Worm (Caenorhabditis elegans) whole organism, L1 larva: ENCODE data around the gene F57G12.2.

Experiments used
- ama-1 ChIP-seq: fragments of 150-350 bp; optimal IDR thresholded peaks from 2 replicates; lab custom pipeline; 2014
- ceh-90 ChIP-seq: sonication (generic microtip); optimal IDR thresholded peaks from 2 replicates; lab custom pipeline; 2016; ENCODE audit warnings: missing genetic modification characterization, missing compliant biosample characterization
- ces-1 ChIP-seq: fragments of 150-350 bp; optimal IDR thresholded peaks from 2 replicates; lab custom pipeline; 2014; ENCODE audit warnings: missing biosample characterization, missing genetic modification reagents, missing genetic modification characterization
- efl-1 ChIP-seq, 4 experiments: fragments of 150-350 bp; optimal IDR thresholded peaks in 3 of 4; peaks in 1 of 4; 1 replicate in 1 of 4; 2 replicates in 3 of 4; lab custom pipeline; 2014; ENCODE audit warnings: missing biosample characterization in 2 of 4, missing genetic modification characterization in 2 of 4, missing genetic modification reagents in 2 of 4
- mep-1 ChIP-seq: fragments of 150-350 bp; optimal IDR thresholded peaks from 2 replicates; lab custom pipeline; 2014; ENCODE audit warnings: missing biosample characterization, missing genetic modification characterization
- unc-62 ChIP-seq: fragments of 150-350 bp; optimal IDR thresholded peaks from 2 replicates; lab custom pipeline; 2014; ENCODE audit warnings: missing biosample characterization, missing genetic modification reagents, missing genetic modification characterization
- zip-4 ChIP-seq: fragments of 200-800 bp; sonication (Bioruptor generic); optimal IDR thresholded peaks from 2 replicates; lab custom pipeline; 2018; ENCODE audit warnings: mild to moderate bottlenecking, missing genetic modification characterization, moderate library complexity, missing compliant biosample characterization

DNA sequence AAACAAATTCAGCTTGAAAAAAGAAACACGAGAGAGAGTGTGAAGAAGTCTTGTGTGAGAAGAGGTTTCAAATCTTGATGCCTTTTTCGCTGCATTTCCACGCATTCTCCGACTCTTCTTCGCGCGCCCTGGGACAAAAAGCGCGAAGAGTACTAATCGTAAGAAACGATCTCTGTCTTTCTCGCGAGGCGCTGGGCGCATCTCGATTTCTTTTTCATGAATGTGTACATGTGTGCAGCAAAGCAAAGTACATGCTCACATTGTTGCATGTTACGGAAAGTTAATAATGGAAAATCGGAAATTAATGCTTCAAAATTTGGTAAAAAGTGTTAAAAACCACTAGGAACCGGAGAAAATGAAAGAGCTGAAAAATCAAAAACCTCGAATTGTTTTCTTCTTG lies 17.7 kb upstream of the F57G12.2 start:
- TF ChIP-seq efl-1 (optimal IDR thresholded peaks at IDR 0.05; lab: Kevin White, UChicago): no peak
- no peak for TF ChIP-seq efl-1 (GFP tag; optimal IDR thresholded peaks at IDR 0.05 in 1 of 2; lab: Kevin White, UChicago)
- no peak for TF ChIP-seq ceh-90 (tag; lab: Kevin White, UChicago)
- TF ChIP-seq ama-1: no peak
- TF ChIP-seq unc-62 (GFP tag; lab: Kevin White, UChicago): no peak
- peak; percentile 8 for TF ChIP-seq mep-1
- no peak for TF ChIP-seq zip-4
- no peak for TF ChIP-seq ces-1 (GFP tag; lab: Kevin White, UChicago)
